Fruit fly (Drosophila melanogaster) whole organism, embryonic: Measurements from ENCODE around the gene CG14282.

Source experiments
- CG10654 ChIP-seq: fragments of 200-800 bp; sonication (Bioruptor generic); optimal IDR thresholded peaks from 2 replicates; lab custom pipeline; 2016; ENCODE audit warnings: missing biosample characterization, missing genetic modification characterization
- CG13424 ChIP-seq: fragments of 200-800 bp; sonication (Bioruptor generic); optimal IDR thresholded peaks from 2 replicates; lab custom pipeline; 2019; ENCODE audit warnings: missing biosample characterization, mild to moderate bottlenecking, missing genetic modification characterization, moderate library complexity
- CG15073 ChIP-seq: fragments of 200-800 bp; sonication (Bioruptor generic); optimal IDR thresholded peaks from 2 replicates; lab custom pipeline; 2016; ENCODE audit warnings: missing biosample characterization, missing genetic modification characterization
- CG15514 ChIP-seq: fragments of 200-800 bp; sonication (Bioruptor generic); optimal IDR thresholded peaks from 3 replicates; lab custom pipeline; 2017; ENCODE audit warnings: missing biosample characterization, missing genetic modification characterization, mild to moderate bottlenecking, moderate library complexity, missing genetic modification reagents
- CG15601 ChIP-seq: fragments of 200-800 bp; sonication (Bioruptor generic); optimal IDR thresholded peaks from 3 replicates; lab custom pipeline; 2019; ENCODE audit warnings: missing biosample characterization, mild to moderate bottlenecking, missing genetic modification characterization, moderate library complexity
- CG1602 ChIP-seq: fragments of 200-800 bp; sonication (Bioruptor generic); optimal IDR thresholded peaks from 3 replicates; lab custom pipeline; 2016; ENCODE audit warnings: missing biosample characterization, missing genetic modification characterization
- CG16863 ChIP-seq: fragments of 200-800 bp; sonication (Bioruptor generic); optimal IDR thresholded peaks from 3 replicates; lab custom pipeline; 2016; ENCODE audit warnings: missing biosample characterization, missing genetic modification characterization
- CG17568 ChIP-seq: fragments of 200-800 bp; sonication (Bioruptor generic); optimal IDR thresholded peaks from 2 replicates; lab custom pipeline; 2018; ENCODE audit warnings: missing biosample characterization, mild to moderate bottlenecking, missing genetic modification characterization, moderate library complexity
- CG17912 ChIP-seq: fragments of 200-800 bp; sonication (Bioruptor generic); optimal IDR thresholded peaks from 2 replicates; lab custom pipeline; 2018; ENCODE audit warnings: missing biosample characterization, mild to moderate bottlenecking, missing genetic modification characterization
- CG18262 ChIP-seq: fragments of 200-800 bp; optimal IDR thresholded peaks from 3 replicates; lab custom pipeline; 2019; ENCODE audit warnings: missing biosample characterization, mild to moderate bottlenecking, missing genetic modification characterization, moderate library complexity
- CG1832 ChIP-seq: fragments of 200-800 bp; sonication (Bioruptor generic); optimal IDR thresholded peaks from 2 replicates; lab custom pipeline; 2017; ENCODE audit warnings: missing biosample characterization, mild to moderate bottlenecking, missing genetic modification characterization, inconsistent platforms
- CG2889 ChIP-seq: fragments of 200-800 bp; sonication (Bioruptor generic); IDR thresholded peaks from 3 replicates; pipeline ENCODE4 v1.3.6; 2022; ENCODE audit warnings: missing biosample characterization, missing genetic modification characterization
- CG33557 ChIP-seq: fragments of 200-800 bp; sonication (Bioruptor generic); optimal IDR thresholded peaks from 2 replicates; lab custom pipeline; 2019; ENCODE audit warnings: missing biosample characterization, mild to moderate bottlenecking, missing genetic modification characterization, moderate library complexity
- CG4360 ChIP-seq: fragments of 200-800 bp; sonication (Bioruptor generic); IDR thresholded peaks from 2 replicates; pipeline ENCODE4 v1.3.6; 2022; ENCODE audit warnings: missing biosample characterization, missing genetic modification characterization
- CG4424 ChIP-seq: fragments of 200-800 bp; sonication (Bioruptor generic); optimal IDR thresholded peaks from 3 replicates; lab custom pipeline; 2016; ENCODE audit warnings: missing biosample characterization, missing genetic modification characterization
- CG4617 ChIP-seq: fragments of 200-800 bp; sonication (Bioruptor generic); optimal IDR thresholded peaks from 3 replicates; lab custom pipeline; 2016; ENCODE audit warnings: missing biosample characterization, missing genetic modification characterization, borderline replicate concordance
- CG4820 ChIP-seq: fragments of 200-800 bp; sonication (Bioruptor generic); optimal IDR thresholded peaks from 3 replicates; lab custom pipeline; 2016; ENCODE audit warnings: missing biosample characterization, missing genetic modification characterization
- CG6813 ChIP-seq: fragments of 200-800 bp; sonication (Bioruptor generic); optimal IDR thresholded peaks from 2 replicates; lab custom pipeline; 2017; ENCODE audit warnings: missing biosample characterization, missing genetic modification characterization, mild to moderate bottlenecking, moderate library complexity, missing genetic modification reagents
- CG7963 ChIP-seq: fragments of 200-800 bp; sonication (Bioruptor generic); IDR thresholded peaks from 3 replicates; pipeline ENCODE4 v1.3.6; 2022; ENCODE audit warnings: missing biosample characterization, missing genetic modification characterization; ENCODE audit not compliant: partially characterized antibody
- CG9437 ChIP-seq: fragments of 200-800 bp; sonication (Bioruptor generic); optimal IDR thresholded peaks from 2 replicates; lab custom pipeline; 2018; ENCODE audit warnings: missing biosample characterization, mild to moderate bottlenecking, missing genetic modification characterization
- CG9932 ChIP-seq: fragments of 200-800 bp; sonication (Bioruptor generic); IDR thresholded peaks from 2 replicates; pipeline ENCODE4 v1.3.6; 2022; ENCODE audit warnings: missing biosample characterization, missing genetic modification characterization
- GATAe ChIP-seq: fragments of 200-800 bp; sonication (Bioruptor generic); conservative IDR thresholded peaks from 2 replicates; pipeline ENCODE4 v1.3.6; 2022; ENCODE audit warnings: missing biosample characterization, missing genetic modification characterization
- HLH4C ChIP-seq: fragments of 200-800 bp; sonication (Bioruptor generic); IDR thresholded peaks from 3 replicates; pipeline ENCODE4 v1.3.6; 2022; ENCODE audit warnings: missing biosample characterization, missing genetic modification characterization; ENCODE audit not compliant: partially characterized antibody
- Hsf ChIP-seq: fragments of 200-800 bp; sonication (Bioruptor generic); optimal IDR thresholded peaks from 3 replicates; lab custom pipeline; 2016; ENCODE audit warnings: missing biosample characterization, missing genetic modification characterization
- Jarid2 ChIP-seq: fragments of 200-800 bp; sonication (Bioruptor generic); optimal IDR thresholded peaks from 3 replicates; lab custom pipeline; 2017; ENCODE audit warnings: mild to moderate bottlenecking, missing biosample characterization, missing genetic modification reagents, missing genetic modification characterization
- NFAT ChIP-seq: fragments of 200-800 bp; sonication (Bioruptor generic); IDR thresholded peaks from 2 replicates; pipeline ENCODE4 v1.3.6; 2022; ENCODE audit warnings: missing biosample characterization, missing genetic modification characterization
- Nf-YB ChIP-seq: fragments of 200-800 bp; sonication (Bioruptor generic); optimal IDR thresholded peaks from 3 replicates; lab custom pipeline; 2019; ENCODE audit warnings: missing biosample characterization, mild to moderate bottlenecking, missing genetic modification characterization, moderate library complexity
- Ptx1 ChIP-seq: fragments of 200-800 bp; sonication (Bioruptor generic); IDR thresholded peaks from 2 replicates; pipeline ENCODE4 v1.3.6; 2022; ENCODE audit warnings: missing biosample characterization, missing genetic modification characterization
- Side ChIP-seq: fragments of 200-800 bp; sonication (Bioruptor generic); optimal IDR thresholded peaks from 2 replicates; lab custom pipeline; 2016; ENCODE audit warnings: missing biosample characterization, missing genetic modification characterization
- Taf1 ChIP-seq: fragments of 200-800 bp; sonication (Bioruptor generic); IDR thresholded peaks from 2 replicates; pipeline ENCODE4 v1.3.6; 2022; ENCODE audit warnings: missing biosample characterization, missing genetic modification characterization
- Vsx1 ChIP-seq: fragments of 200-800 bp; sonication (Bioruptor generic); optimal IDR thresholded peaks from 2 replicates; lab custom pipeline; 2017; ENCODE audit warnings: missing biosample characterization, mild to moderate bottlenecking, missing genetic modification characterization, missing genetic modification reagents
- YL-1 ChIP-seq: fragments of 200-800 bp; sonication (Bioruptor generic); optimal IDR thresholded peaks from 3 replicates; lab custom pipeline; 2017; ENCODE audit warnings: missing biosample characterization, mild to moderate bottlenecking, missing genetic modification characterization
- al ChIP-seq: fragments of 200-800 bp; sonication (Bioruptor generic); IDR thresholded peaks from 2 replicates; pipeline ENCODE4 v1.3.6; 2022; ENCODE audit warnings: missing biosample characterization, missing genetic modification characterization
- bowl ChIP-seq: fragments of 200-800 bp; sonication (Bioruptor generic); IDR thresholded peaks from 2 replicates; pipeline ENCODE4 v1.3.6; 2022; ENCODE audit warnings: missing biosample characterization, missing genetic modification characterization
- gcm2 ChIP-seq: fragments of 200-800 bp; sonication (Bioruptor generic); optimal IDR thresholded peaks from 2 replicates; lab custom pipeline; 2016; ENCODE audit warnings: missing biosample characterization, missing genetic modification characterization
- hkb ChIP-seq, 2 experiments: fragments of 200-800 bp in 1 of 2; fragments of >200 bp in 1 of 2; sonication (Bioruptor generic) in 1 of 2; IDR thresholded peaks in 1 of 2; optimal IDR thresholded peaks in 1 of 2; 2 replicates each; pipeline versions ENCODE4 v1.3.6 to Lab custom; 2017 to 2022; ENCODE audit warnings: missing biosample characterization in 1 of 2, missing genetic modification characterization in 1 of 2
- hth ChIP-seq: fragments of >200 bp; optimal IDR thresholded peaks from 2 replicates; lab custom pipeline; 2017; ENCODE audit warnings: inconsistent platforms
- mld ChIP-seq: fragments of 200-800 bp; sonication (Bioruptor generic); IDR thresholded peaks from 3 replicates; pipeline ENCODE4 v1.3.6; 2022; ENCODE audit warnings: missing biosample characterization, missing genetic modification characterization; ENCODE audit not compliant: partially characterized antibody
- otp ChIP-seq: fragments of 200-800 bp; sonication (Bioruptor generic); IDR thresholded peaks from 3 replicates; pipeline ENCODE4, ENCODE4 v1.3.6; 2022; ENCODE audit warnings: missing biosample characterization, missing genetic modification characterization
- pho ChIP-seq: fragments of 200-800 bp; sonication (Bioruptor generic); optimal IDR thresholded peaks from 2 replicates; lab custom pipeline; 2016; ENCODE audit warnings: missing biosample characterization, missing genetic modification characterization
- prd ChIP-seq, 3 experiments: fragments of >200 bp in 2 of 3; fragments of 200-800 bp in 1 of 3; sonication (Bioruptor generic) in 1 of 3; optimal IDR thresholded peaks in 2 of 3; IDR thresholded peaks in 1 of 3; 2 replicates in 2 of 3; 3 replicates in 1 of 3; pipeline versions ENCODE4 v1.3.6 to Lab custom; 2017 to 2022; ENCODE audit warnings: missing biosample characterization in 1 of 3, missing genetic modification characterization in 1 of 3
- pros ChIP-seq: fragments of 200-800 bp; sonication (Bioruptor generic); optimal IDR thresholded peaks from 3 replicates; lab custom pipeline; 2019; ENCODE audit warnings: missing biosample characterization, mild to moderate bottlenecking, missing genetic modification characterization, moderate library complexity
- pzg ChIP-seq: fragments of 200-800 bp; sonication (Bioruptor generic); optimal IDR thresholded peaks from 3 replicates; lab custom pipeline; 2018; ENCODE audit warnings: missing biosample characterization, mild to moderate bottlenecking, missing genetic modification characterization, moderate library complexity
- rib ChIP-seq: fragments of 200-800 bp; sonication (Bioruptor generic); IDR thresholded peaks from 2 replicates; pipeline ENCODE4 v1.3.6; 2022; ENCODE audit warnings: missing biosample characterization, missing genetic modification characterization
- schlank ChIP-seq: fragments of 200-800 bp; sonication (Bioruptor generic); optimal IDR thresholded peaks from 2 replicates; lab custom pipeline; 2018; ENCODE audit warnings: missing biosample characterization, mild to moderate bottlenecking, missing genetic modification characterization
- sd ChIP-seq: fragments of 200-800 bp; sonication (Bioruptor generic); optimal IDR thresholded peaks from 3 replicates; lab custom pipeline; 2018; ENCODE audit warnings: missing biosample characterization, mild to moderate bottlenecking, missing genetic modification characterization, moderate library complexity
- sisA ChIP-seq: fragments of 200-800 bp; sonication (Bioruptor generic); IDR thresholded peaks from 2 replicates; pipeline ENCODE4 v1.3.6; 2022; ENCODE audit warnings: missing biosample characterization, missing genetic modification characterization
- tgo ChIP-seq: fragments of 200-800 bp; sonication (Bioruptor generic); IDR thresholded peaks from 3 replicates; pipeline ENCODE4 v1.3.6; 2022; ENCODE audit warnings: missing biosample characterization, missing genetic modification characterization
- trh ChIP-seq: fragments of 200-800 bp; sonication (Bioruptor generic); optimal IDR thresholded peaks from 2 replicates; lab custom pipeline; 2016; ENCODE audit warnings: missing biosample characterization, missing genetic modification characterization

CG14282 gene

DNA sequence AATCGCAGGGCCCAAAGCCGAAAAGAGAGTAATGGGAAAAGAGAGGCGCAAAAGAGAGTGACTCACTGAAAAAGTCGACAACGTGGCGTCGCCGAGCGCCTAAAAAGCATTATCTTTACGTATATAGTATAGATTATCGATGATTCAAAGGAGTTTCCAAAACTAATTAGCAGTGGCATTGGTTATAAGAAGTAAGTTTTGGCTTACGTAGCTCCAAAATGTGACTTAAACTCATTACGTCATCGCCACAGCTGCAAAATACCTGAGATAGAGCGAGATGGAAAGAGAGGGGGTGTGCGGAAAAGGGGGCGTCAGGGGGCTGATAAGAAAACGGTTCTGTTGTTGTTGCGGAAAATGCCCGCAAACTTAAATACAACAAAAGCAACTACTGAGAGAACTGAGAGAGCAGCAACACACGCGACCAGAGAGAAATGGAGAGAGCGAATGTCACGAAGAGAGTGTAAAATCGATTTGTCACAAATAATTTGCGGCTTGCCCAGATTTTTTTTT lies 48.7 kb downstream of the CG14282 start (continued):
- TF ChIP-seq CG10654 (GFP tag; lab: Kevin White, UChicago), result no peak
- no peak for TF ChIP-seq CG1832 (GFP tag; lab: Kevin White, UChicago)
- TF ChIP-seq CG16863 (GFP tag; lab: Kevin White, UChicago), result no peak
- TF ChIP-seq CG6813 (GFP tag; lab: Kevin White, UChicago), result no peak
- no peak for TF ChIP-seq CG1602 (GFP tag; lab: Kevin White, UChicago)
- no peak for TF ChIP-seq hth (lab: Kevin White, UChicago)
- TF ChIP-seq Nf-YB (GFP tag; lab: Kevin White, UChicago), result no peak
- TF ChIP-seq CG4360 (GFP tag; lab: Robert Waterston, UW), result peak; percentile 75
- TF ChIP-seq rib (GFP tag; lab: Robert Waterston, UW), result peak; percentile 30; the same call in 1 of the 2 replicates
- TF ChIP-seq NFAT (GFP tag; lab: Robert Waterston, UW), result no peak
- TF ChIP-seq CG15514, result peak; percentile 1
- TF ChIP-seq hkb (optimal IDR thresholded peaks at IDR 0.05; lab: Kevin White, UChicago), result no peak
- no peak for TF ChIP-seq hkb (GFP tag; IDR thresholded peaks at IDR 0.05; lab: Robert Waterston, UW)
- no peak for TF ChIP-seq Ptx1 (GFP tag; lab: Robert Waterston, UW)
- TF ChIP-seq CG13424, result no peak
- no peak for TF ChIP-seq al
- TF ChIP-seq CG17568, result no peak
- no peak for TF ChIP-seq CG9932 (GFP tag; lab: Robert Waterston, UW)
- no peak for TF ChIP-seq trh (GFP tag; lab: Kevin White, UChicago)
- no peak for TF ChIP-seq CG9437 (GFP tag; lab: Kevin White, UChicago)
- no peak for TF ChIP-seq CG15073
- TF ChIP-seq CG18262 (tag; lab: Kevin White, UChicago), result no peak
- TF ChIP-seq GATAe (GFP tag; lab: Robert Waterston, UW), result peak; percentile 72
- TF ChIP-seq bowl, result no peak
- no peak for TF ChIP-seq CG33557 (GFP tag; lab: Kevin White, UChicago)
- no peak for TF ChIP-seq CG15601
- TF ChIP-seq pho (GFP tag; lab: Kevin White, UChicago), result no peak
- no peak for TF ChIP-seq mld
- TF ChIP-seq Jarid2, result no peak
- TF ChIP-seq tgo (GFP tag; lab: Robert Waterston, UW), result no peak
- TF ChIP-seq CG17912, result no peak
- TF ChIP-seq pros (GFP tag; lab: Kevin White, UChicago), result peak; percentile 9
- TF ChIP-seq Taf1, result no peak
- peak; percentile 83 for TF ChIP-seq sd
- TF ChIP-seq otp (GFP tag; lab: Robert Waterston, UW), result no peak
- no peak for TF ChIP-seq Side
- no peak for TF ChIP-seq sisA
- TF ChIP-seq Hsf (GFP tag; lab: Kevin White, UChicago), result no peak
- peak; percentile 5 for TF ChIP-seq Vsx1 (GFP tag; lab: Kevin White, UChicago)

DNA sequence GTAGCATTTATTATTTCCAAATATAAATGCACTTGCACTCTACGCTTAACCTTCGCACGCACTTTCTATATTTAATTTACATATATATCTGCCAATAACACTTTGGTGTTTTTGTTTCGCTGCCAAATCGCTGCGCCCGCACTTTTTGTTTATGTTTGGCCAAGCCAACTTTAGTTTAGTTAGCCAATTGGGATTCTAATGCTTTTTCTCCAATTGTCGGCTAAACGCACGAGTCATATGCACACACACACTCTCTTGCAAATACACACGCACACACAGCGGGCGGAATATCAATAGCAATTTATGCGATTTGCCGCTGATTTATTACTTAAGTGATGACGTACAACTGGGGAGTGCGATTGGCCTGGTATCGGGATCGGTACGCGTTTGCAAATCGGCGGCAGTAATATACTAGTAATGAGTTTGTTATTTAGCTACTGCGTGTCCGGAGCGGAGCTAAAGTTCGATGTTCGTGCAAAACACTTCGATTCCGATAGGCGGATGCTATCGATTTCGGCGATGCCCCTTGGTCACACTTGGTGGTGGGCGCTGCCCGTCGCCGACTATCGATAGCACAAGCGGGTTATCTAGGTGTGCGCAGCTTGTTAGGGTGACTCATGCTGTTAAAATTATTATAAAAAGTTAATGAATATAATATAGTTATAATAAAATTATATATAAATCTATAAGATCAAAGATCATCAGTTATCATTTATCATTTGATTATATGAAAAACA lies 49.5 kb downstream of the CG14282 start, which contains the start of gene vib:
TSS of gene vib (minus strand) at position 515 of the 737 bp plus-strand sequence.
- TF ChIP-seq prd (optimal IDR thresholded peaks at IDR 0.05; lab: Kevin White, UChicago) (no peak), prd (GFP tag; IDR thresholded peaks at IDR 0.05; lab: Robert Waterston, UW) (no peak; the same call in 2 of the 3 replicates), CG1602 (GFP tag; lab: Kevin White, UChicago) (peak; percentile 37), pzg (GFP tag; lab: Kevin White, UChicago) (peak; percentile 87), YL-1 (GFP tag; lab: Kevin White, UChicago) (peak; percentile 42), otp (GFP tag; lab: Robert Waterston, UW) (peak; percentile 73; the same call in 1 of the 3 replicates), CG4424 (peak; percentile 55), tgo (GFP tag; lab: Robert Waterston, UW) (peak; percentile 32; the same call in 1 of the 3 replicates), CG4617 (peak; percentile 58), gcm2 (no peak), HLH4C (peak; percentile 97), CG7963 (GFP tag; lab: Robert Waterston, UW) (peak; percentile 96), CG4820 (GFP tag; lab: Kevin White, UChicago) (peak; percentile 23), schlank (tag; lab: Kevin White, UChicago) (peak; percentile 5), CG2889 (GFP tag; lab: Robert Waterston, UW) (0 out of 3 replicates have a peak, but pooled peaks have one; percentile 26)
